Comparison of ENCODE assay signal across 1 fruit fly cellular context in the genomic region with DNA sequence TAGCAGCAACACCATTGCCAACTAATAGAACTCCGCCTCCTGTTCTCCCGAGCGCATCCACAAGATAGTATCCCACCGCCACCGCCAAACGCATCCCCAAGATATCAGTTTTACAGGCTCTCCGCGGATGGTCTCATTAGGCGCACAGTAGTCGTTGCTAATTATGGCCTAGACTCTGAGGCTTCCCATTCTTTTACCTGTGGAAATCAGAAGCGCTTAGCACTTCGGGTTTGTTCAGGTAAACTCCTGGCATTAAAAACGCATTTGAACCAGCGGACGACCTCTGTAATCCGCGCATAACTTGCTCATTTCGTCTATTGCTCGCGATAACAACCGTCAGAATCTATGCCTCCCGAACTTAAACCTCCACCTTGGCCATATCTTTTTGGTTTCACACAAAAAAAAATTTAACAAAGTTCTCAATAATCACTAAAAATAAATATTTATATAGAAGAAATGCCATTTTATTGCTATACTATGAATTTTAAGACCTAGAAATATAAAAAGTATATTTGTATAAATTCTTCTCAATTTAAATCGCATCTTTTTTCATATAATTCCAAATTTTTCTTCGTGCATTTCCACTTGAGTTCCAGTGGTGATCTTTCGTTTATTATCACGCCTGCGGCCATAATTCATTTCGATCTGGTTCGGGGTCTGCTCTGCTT.
TF ChIP-seq lines count a peak whose summit lies in the region.

No protein-coding gene starts in this region.

TF ChIP-seq in whole organism, embryonic, 481 proteins besides CTCF, POLR2A, EP300 and RAD21 (continued from another document and continues in another):
- TF ChIP-seq ranshi (GFP tag; IDR thresholded peaks at IDR 0.05; lab: Robert Waterston, UW), result 0 out of 2 replicates have a peak, but pooled peaks have one; percentile 34
- peak; percentile 55; the same call in 2 of the 3 replicates for TF ChIP-seq zfh1 (GFP tag; IDR thresholded peaks at IDR 0.05; lab: Robert Waterston, UW)
- TF ChIP-seq stwl (tag; optimal IDR thresholded peaks at IDR 0.05; lab: Kevin White, UChicago), result peak; percentile 31
- peak; percentile 76 for TF ChIP-seq dmrt99B (tag; optimal IDR thresholded peaks at IDR 0.05; lab: Kevin White, UChicago)
- TF ChIP-seq CG12219 (GFP tag; optimal IDR thresholded peaks at IDR 0.05; lab: Kevin White, UChicago), result no peak
- peak; percentile 15 for TF ChIP-seq Hsf (GFP tag; optimal IDR thresholded peaks at IDR 0.05; lab: Kevin White, UChicago)
- peak; percentile 85 for TF ChIP-seq CG31441 (GFP tag; IDR thresholded peaks at IDR 0.05; lab: Robert Waterston, UW)
- TF ChIP-seq odd (GFP tag; optimal IDR thresholded peaks at IDR 0.05; lab: Kevin White, UChicago), result peak; percentile 6
- no peak for TF ChIP-seq CG6654 (GFP tag; optimal IDR thresholded peaks at IDR 0.05; lab: Kevin White, UChicago)
- TF ChIP-seq dan (GFP tag; IDR thresholded peaks at IDR 0.05; lab: Robert Waterston, UW), result no peak
- no peak for TF ChIP-seq klu (GFP tag; IDR thresholded peaks at IDR 0.05; lab: Robert Waterston, UW)
- TF ChIP-seq Camta (GFP tag; optimal IDR thresholded peaks at IDR 0.05; lab: Kevin White, UChicago), result peak; percentile 16
- TF ChIP-seq CG10654 (GFP tag; optimal IDR thresholded peaks at IDR 0.05; lab: Kevin White, UChicago), result peak; percentile 20
- peak; percentile 73 for TF ChIP-seq croc (GFP tag; conservative IDR thresholded peaks at IDR 0.05; lab: Robert Waterston, UW)
- TF ChIP-seq CG2712 (tag; optimal IDR thresholded peaks at IDR 0.05; lab: Kevin White, UChicago), result peak; percentile 93
- no peak for TF ChIP-seq bowl (GFP tag; IDR thresholded peaks at IDR 0.05; lab: Robert Waterston, UW)
- TF ChIP-seq CG5953 (GFP tag; IDR thresholded peaks at IDR 0.05; lab: Robert Waterston, UW), result no peak
- TF ChIP-seq dmrt11E (tag; optimal IDR thresholded peaks at IDR 0.05; lab: Kevin White, UChicago), result peak; percentile 94
- peak; percentile 90 for TF ChIP-seq CG12391 (tag; optimal IDR thresholded peaks at IDR 0.05; lab: Kevin White, UChicago)
- no peak for TF ChIP-seq sd (tag; optimal IDR thresholded peaks at IDR 0.05; lab: Kevin White, UChicago)
- TF ChIP-seq C15 (GFP tag; IDR thresholded peaks at IDR 0.05; lab: Robert Waterston, UW), result no peak
- peak; percentile 87 for TF ChIP-seq zf30C (GFP tag; optimal IDR thresholded peaks at IDR 0.05; lab: Kevin White, UChicago)
- TF ChIP-seq fd96Cb (tag; optimal IDR thresholded peaks at IDR 0.05; lab: Kevin White, UChicago), result peak; percentile 76
- TF ChIP-seq CG4820 (GFP tag; optimal IDR thresholded peaks at IDR 0.05; lab: Kevin White, UChicago), result peak; percentile 32
- TF ChIP-seq CG16863 (GFP tag; optimal IDR thresholded peaks at IDR 0.05; lab: Kevin White, UChicago), result no peak
- peak; percentile 81 for TF ChIP-seq CG15601 (tag; optimal IDR thresholded peaks at IDR 0.05; lab: Kevin White, UChicago)
- TF ChIP-seq CG8478 (optimal IDR thresholded peaks at IDR 0.05; lab: Kevin White, UChicago), result no peak
- TF ChIP-seq run (tag; optimal IDR thresholded peaks at IDR 0.05; lab: Kevin White, UChicago), result peak; percentile 13
- TF ChIP-seq CG3407 (GFP tag; optimal IDR thresholded peaks at IDR 0.05; lab: Kevin White, UChicago), result peak; percentile 65
- no peak for TF ChIP-seq Antp (GFP tag; optimal IDR thresholded peaks at IDR 0.05; lab: Kevin White, UChicago)
- no peak for TF ChIP-seq Rx (GFP tag; IDR thresholded peaks at IDR 0.05; lab: Robert Waterston, UW)
- TF ChIP-seq NK7.1 (GFP tag; optimal IDR thresholded peaks at IDR 0.05; lab: Kevin White, UChicago), result no peak
- TF ChIP-seq CG11696 (GFP tag; IDR thresholded peaks at IDR 0.05; lab: Robert Waterston, UW), result no peak
- TF ChIP-seq CG15269 (tag; optimal IDR thresholded peaks at IDR 0.05; lab: Kevin White, UChicago), result peak; percentile 50
- peak; percentile 71 for TF ChIP-seq PHDP (tag; optimal IDR thresholded peaks at IDR 0.05; lab: Kevin White, UChicago)
- TF ChIP-seq jing (GFP tag; optimal IDR thresholded peaks at IDR 0.05; lab: Kevin White, UChicago), result no peak
- TF ChIP-seq CG17385 (GFP tag; optimal IDR thresholded peaks at IDR 0.05; lab: Kevin White, UChicago), result peak; percentile 62
- TF ChIP-seq cato (GFP tag; optimal IDR thresholded peaks at IDR 0.05; lab: Kevin White, UChicago; ENCODE audit: borderline replicate concordance), result peak; percentile 22
- TF ChIP-seq Deaf1 (tag; optimal IDR thresholded peaks at IDR 0.05; lab: Kevin White, UChicago), result peak; percentile 17
- peak; percentile 3 for TF ChIP-seq CG2116 (GFP tag; optimal IDR thresholded peaks at IDR 0.05; lab: Kevin White, UChicago)
- peak; percentile 74 for TF ChIP-seq CG10959 (GFP tag; IDR thresholded peaks at IDR 0.05; lab: Robert Waterston, UW)
- TF ChIP-seq fru (optimal IDR thresholded peaks at IDR 0.05; lab: Kevin White, UChicago), result no peak
- TF ChIP-seq ci (GFP tag; IDR thresholded peaks at IDR 0.05; lab: Robert Waterston, UW), result peak; percentile 63; the same call in 1 of the 3 replicates
- TF ChIP-seq CG15696 (tag; optimal IDR thresholded peaks at IDR 0.05; lab: Kevin White, UChicago), result peak; percentile 80
- no peak for TF ChIP-seq sc (optimal IDR thresholded peaks at IDR 0.05; lab: Kevin White, UChicago)
- TF ChIP-seq sc (GFP tag; optimal IDR thresholded peaks at IDR 0.05; lab: Kevin White, UChicago), result peak; percentile 17
- no peak for TF ChIP-seq CG8765 (GFP tag; IDR thresholded peaks at IDR 0.05; lab: Robert Waterston, UW)
- TF ChIP-seq Jarid2 (GFP tag; optimal IDR thresholded peaks at IDR 0.05; lab: Kevin White, UChicago), result no peak
- TF ChIP-seq vvl (GFP tag; IDR thresholded peaks at IDR 0.05; lab: Robert Waterston, UW), result peak; percentile 81
- no peak for TF ChIP-seq kni (GFP tag; optimal IDR thresholded peaks at IDR 0.05; lab: Kevin White, UChicago)
- 0 out of 2 replicates have a peak, but pooled peaks have one; percentile 15 for TF ChIP-seq NFAT (GFP tag; IDR thresholded peaks at IDR 0.05; lab: Robert Waterston, UW)
- TF ChIP-seq CG18262 (tag; optimal IDR thresholded peaks at IDR 0.05; lab: Kevin White, UChicago), result peak; percentile 92
- TF ChIP-seq zen (tag; optimal IDR thresholded peaks at IDR 0.05; lab: Kevin White, UChicago), result peak; percentile 90
- TF ChIP-seq CG10267 (tag; optimal IDR thresholded peaks at IDR 0.05; lab: Kevin White, UChicago), result peak; percentile 84
- no peak for TF ChIP-seq CG43689 (GFP tag; IDR thresholded peaks at IDR 0.05; lab: Robert Waterston, UW)
- no peak for TF ChIP-seq sug (tag; optimal IDR thresholded peaks at IDR 0.05; lab: Kevin White, UChicago)
- TF ChIP-seq CG1602 (GFP tag; optimal IDR thresholded peaks at IDR 0.05; lab: Kevin White, UChicago), result peak; percentile 54
- TF ChIP-seq CG2120 (GFP tag; optimal IDR thresholded peaks at IDR 0.05; lab: Kevin White, UChicago), result no peak
- TF ChIP-seq MTF-1 (GFP tag; optimal IDR thresholded peaks at IDR 0.05; lab: Kevin White, UChicago; ENCODE audit: borderline replicate concordance), result no peak
- TF ChIP-seq H15 (GFP tag; IDR thresholded peaks at IDR 0.05; lab: Robert Waterston, UW), result 0 out of 3 replicates have a peak, but pooled peaks have one; percentile 11
- TF ChIP-seq YL-1 (GFP tag; optimal IDR thresholded peaks at IDR 0.05; lab: Kevin White, UChicago), result no peak
- TF ChIP-seq CG14710 (tag; optimal IDR thresholded peaks at IDR 0.05; lab: Kevin White, UChicago), result peak; percentile 87
- TF ChIP-seq CG18476 (GFP tag; optimal IDR thresholded peaks at IDR 0.05; lab: Kevin White, UChicago), result peak; percentile 25
- no peak for TF ChIP-seq CG31388 (GFP tag; optimal IDR thresholded peaks at IDR 0.05; lab: Kevin White, UChicago)
- TF ChIP-seq E2f2 (GFP tag; IDR thresholded peaks at IDR 0.05; lab: Robert Waterston, UW), result peak; percentile 25; the same call in 1 of the 2 replicates
- TF ChIP-seq HLH3B (GFP tag; IDR thresholded peaks at IDR 0.05; lab: Robert Waterston, UW), result peak; percentile 65
- no peak for TF ChIP-seq CG12236 (GFP tag; optimal IDR thresholded peaks at IDR 0.05; lab: Kevin White, UChicago)
- TF ChIP-seq gcm (GFP tag; optimal IDR thresholded peaks at IDR 0.05; lab: Kevin White, UChicago), result peak; percentile 87
- no peak for TF ChIP-seq D19B (GFP tag; optimal IDR thresholded peaks at IDR 0.05; lab: Kevin White, UChicago)
- peak; percentile 27 for TF ChIP-seq ewg (GFP tag; optimal IDR thresholded peaks at IDR 0.05; lab: Kevin White, UChicago)
- TF ChIP-seq lmd (GFP tag; IDR thresholded peaks at IDR 0.05; lab: Robert Waterston, UW), result peak; percentile 62
- TF ChIP-seq CG8089 (GFP tag; optimal IDR thresholded peaks at IDR 0.05; lab: Kevin White, UChicago), result no peak
- peak; percentile 55 for TF ChIP-seq CG10209 (GFP tag; optimal IDR thresholded peaks at IDR 0.05; lab: Kevin White, UChicago)
- TF ChIP-seq CG7839 (tag; optimal IDR thresholded peaks at IDR 0.05; lab: Kevin White, UChicago), result peak; percentile 66
- no peak for TF ChIP-seq CG13624 (GFP tag; optimal IDR thresholded peaks at IDR 0.05; lab: Kevin White, UChicago)
- no peak for TF ChIP-seq aop (GFP tag; IDR thresholded peaks at IDR 0.05; lab: Robert Waterston, UW)
- TF ChIP-seq hkb (optimal IDR thresholded peaks at IDR 0.05; lab: Kevin White, UChicago), result no peak
- 0 out of 2 replicates have a peak, but pooled peaks have one; percentile 40 for TF ChIP-seq hkb (GFP tag; IDR thresholded peaks at IDR 0.05; lab: Robert Waterston, UW)
- no peak for TF ChIP-seq CG15479 (GFP tag; optimal IDR thresholded peaks at IDR 0.05; lab: Kevin White, UChicago)
- no peak for TF ChIP-seq Dek (tag; optimal IDR thresholded peaks at IDR 0.05; lab: Kevin White, UChicago)
- TF ChIP-seq Vsx1 (GFP tag; optimal IDR thresholded peaks at IDR 0.05; lab: Kevin White, UChicago), result peak; percentile 37
- TF ChIP-seq ara (GFP tag; IDR thresholded peaks at IDR 0.05; lab: Robert Waterston, UW), result peak; percentile 56; the same call in 1 of the 2 replicates
- peak; percentile 93 for TF ChIP-seq gsb-n (tag; optimal IDR thresholded peaks at IDR 0.05; lab: Kevin White, UChicago)
- TF ChIP-seq Abd-B (GFP tag; optimal IDR thresholded peaks at IDR 0.05; lab: Kevin White, UChicago), result peak; percentile 67
- TF ChIP-seq Dbx (GFP tag; IDR thresholded peaks at IDR 0.05; lab: Robert Waterston, UW), result no peak
- TF ChIP-seq CG13424 (tag; optimal IDR thresholded peaks at IDR 0.05; lab: Kevin White, UChicago), result peak; percentile 77
- TF ChIP-seq Lim3 (GFP tag; IDR thresholded peaks at IDR 0.05; lab: Robert Waterston, UW), result no peak
- peak; percentile 79 for TF ChIP-seq D19A (tag; optimal IDR thresholded peaks at IDR 0.05; lab: Kevin White, UChicago)
- TF ChIP-seq CG12155 (GFP tag; optimal IDR thresholded peaks at IDR 0.05; lab: Kevin White, UChicago), result peak; percentile 34
- TF ChIP-seq tll (GFP tag; optimal IDR thresholded peaks at IDR 0.05; lab: Kevin White, UChicago), result no peak
- peak in 1 of 2 experiments; percentile 90 for TF ChIP-seq bsh (GFP tag; optimal IDR thresholded peaks at IDR 0.05; lab: Kevin White, UChicago)
- TF ChIP-seq gce (GFP tag; IDR thresholded peaks at IDR 0.05; lab: Robert Waterston, UW), result 0 out of 3 replicates have a peak, but pooled peaks have one; percentile 18
- TF ChIP-seq Asciz (GFP tag; optimal IDR thresholded peaks at IDR 0.05; lab: Kevin White, UChicago), result peak; percentile 30
- TF ChIP-seq sens (GFP tag; lab: Kevin White, UChicago), result peak; percentile 90
- peak; percentile 11 for TF ChIP-seq CG5180 (GFP tag; optimal IDR thresholded peaks at IDR 0.05; lab: Kevin White, UChicago)
- TF ChIP-seq gt (GFP tag; IDR thresholded peaks at IDR 0.05; lab: Robert Waterston, UW), result no peak
- peak; percentile 82 for TF ChIP-seq oc (tag; optimal IDR thresholded peaks at IDR 0.05; lab: Kevin White, UChicago)
- no peak for TF ChIP-seq HmgZ (tag; optimal IDR thresholded peaks at IDR 0.05; lab: Kevin White, UChicago)
- no peak for TF ChIP-seq CG4360 (GFP tag; IDR thresholded peaks at IDR 0.05; lab: Robert Waterston, UW)
- peak; percentile 8 for TF ChIP-seq Lhr (GFP tag; optimal IDR thresholded peaks at IDR 0.05; lab: Kevin White, UChicago)
- TF ChIP-seq CG4328 (GFP tag; optimal IDR thresholded peaks at IDR 0.05; lab: Kevin White, UChicago), result no peak
- peak; percentile 40 for TF ChIP-seq Chrac-16 (GFP tag; optimal IDR thresholded peaks at IDR 0.05; lab: Kevin White, UChicago)
- TF ChIP-seq CG7556 (GFP tag; optimal IDR thresholded peaks at IDR 0.05; lab: Kevin White, UChicago), result peak; percentile 74
- peak; percentile 84 for TF ChIP-seq Blimp-1 (GFP tag; optimal IDR thresholded peaks at IDR 0.05; lab: Kevin White, UChicago)
- TF ChIP-seq B-H2 (GFP tag; optimal IDR thresholded peaks at IDR 0.05; lab: Kevin White, UChicago), result no peak
- peak; percentile 43; the same call in 1 of the 2 replicates for TF ChIP-seq CG4404 (GFP tag; IDR thresholded peaks at IDR 0.05; lab: Robert Waterston, UW)
- no peak for TF ChIP-seq CG7372 (GFP tag; IDR thresholded peaks at IDR 0.05; lab: Robert Waterston, UW)
- peak; percentile 92 for TF ChIP-seq gem (tag; optimal IDR thresholded peaks at IDR 0.05; lab: Kevin White, UChicago)
- TF ChIP-seq CG32767 (GFP tag; IDR thresholded peaks at IDR 0.05; lab: Robert Waterston, UW), result peak; percentile 22; the same call in 1 of the 2 replicates
- TF ChIP-seq vfl (GFP tag; optimal IDR thresholded peaks at IDR 0.05; lab: Kevin White, UChicago), result no peak
- peak; percentile 79 for TF ChIP-seq CoRest (tag; optimal IDR thresholded peaks at IDR 0.05; lab: Kevin White, UChicago)
- peak; percentile 46; the same call in 1 of the 2 replicates for TF ChIP-seq esg (GFP tag; conservative IDR thresholded peaks at IDR 0.05; lab: Robert Waterston, UW)
- peak; percentile 7 for TF ChIP-seq ac (GFP tag; optimal IDR thresholded peaks at IDR 0.05; lab: Kevin White, UChicago)
- TF ChIP-seq HmgD (GFP tag; optimal IDR thresholded peaks at IDR 0.05; lab: Kevin White, UChicago), result no peak
- peak; percentile 60 for TF ChIP-seq ATbp (GFP tag; optimal IDR thresholded peaks at IDR 0.05; lab: Kevin White, UChicago)
- TF ChIP-seq hb (GFP tag; IDR thresholded peaks at IDR 0.05; lab: Robert Waterston, UW; ENCODE audit: partially characterized antibody), result no peak
- peak; percentile 67 for TF ChIP-seq Ptx1 (GFP tag; IDR thresholded peaks at IDR 0.05; lab: Robert Waterston, UW)
- TF ChIP-seq shn (GFP tag; optimal IDR thresholded peaks at IDR 0.05; lab: Kevin White, UChicago), result no peak
- TF ChIP-seq yki (optimal IDR thresholded peaks at IDR 0.05; lab: Kevin White, UChicago), result no peak
- TF ChIP-seq CG2678 (tag; optimal IDR thresholded peaks at IDR 0.05; lab: Kevin White, UChicago), result peak; percentile 76
- peak; percentile 80 for TF ChIP-seq Ssrp (tag; optimal IDR thresholded peaks at IDR 0.05; lab: Kevin White, UChicago)
- TF ChIP-seq CG10979 (tag; optimal IDR thresholded peaks at IDR 0.05; lab: Kevin White, UChicago), result peak; percentile 93
- TF ChIP-seq CG13287 (GFP tag; IDR thresholded peaks at IDR 0.05; lab: Robert Waterston, UW; ENCODE audit: partially characterized antibody), result no peak
- TF ChIP-seq CG11504 (tag; optimal IDR thresholded peaks at IDR 0.05; lab: Kevin White, UChicago), result peak; percentile 71
